Worm (Caenorhabditis elegans) whole organism, L3 larva: Measurements from ENCODE around the gene drap-1.

ENCODE experiments used
- ama-1 ChIP-seq: fragments of 150-350 bp; optimal IDR thresholded peaks from 2 replicates; lab custom pipeline; 2018
- ceh-82 ChIP-seq: fragments of 150-350 bp; optimal IDR thresholded peaks from 2 replicates; lab custom pipeline; 2014; ENCODE audit warnings: missing biosample characterization, missing genetic modification characterization
- egl-27 ChIP-seq: sonication (generic microtip); optimal IDR thresholded peaks from 4 replicates; lab custom pipeline; 2017; ENCODE audit warnings: missing biosample characterization, missing genetic modification reagents, missing genetic modification characterization
- elt-3 ChIP-seq, 3 experiments: fragments of 150-350 bp in 1 of 3; sonication (generic microtip) in 2 of 3; optimal IDR thresholded peaks; 2 replicates in 2 of 3; 4 replicates in 1 of 3; lab custom pipeline; 2014 to 2017; ENCODE audit warnings: missing biosample characterization in 3 of 3, missing genetic modification characterization in 3 of 3
- jun-1 ChIP-seq: fragments of 150-350 bp; optimal IDR thresholded peaks from 2 replicates; lab custom pipeline; 2014; ENCODE audit warnings: missing biosample characterization, missing genetic modification reagents, missing genetic modification characterization
- mml-1 ChIP-seq: fragments of 150-350 bp; sonication (generic microtip); optimal IDR thresholded peaks from 3 replicates; lab custom pipeline; 2014; ENCODE audit warnings: missing biosample characterization, missing genetic modification characterization
- pqm-1 ChIP-seq: fragments of 150-350 bp; optimal IDR thresholded peaks from 2 replicates; lab custom pipeline; 2017; ENCODE audit warnings: missing biosample characterization, missing genetic modification characterization, inconsistent platforms
- unc-62 ChIP-seq: fragments of 150-350 bp; sonication (generic microtip); optimal IDR thresholded peaks from 4 replicates; lab custom pipeline; 2014; ENCODE audit warnings: missing biosample characterization, missing genetic modification reagents, missing genetic modification characterization
- zag-1 ChIP-seq: fragments of 150-350 bp; optimal IDR thresholded peaks from 2 replicates; lab custom pipeline; 2014; ENCODE audit warnings: missing biosample characterization, missing genetic modification characterization
- ztf-11 ChIP-seq: fragments of 150-350 bp; optimal IDR thresholded peaks from 2 replicates; lab custom pipeline; 2014; ENCODE audit warnings: missing biosample characterization, missing genetic modification characterization

DNA sequence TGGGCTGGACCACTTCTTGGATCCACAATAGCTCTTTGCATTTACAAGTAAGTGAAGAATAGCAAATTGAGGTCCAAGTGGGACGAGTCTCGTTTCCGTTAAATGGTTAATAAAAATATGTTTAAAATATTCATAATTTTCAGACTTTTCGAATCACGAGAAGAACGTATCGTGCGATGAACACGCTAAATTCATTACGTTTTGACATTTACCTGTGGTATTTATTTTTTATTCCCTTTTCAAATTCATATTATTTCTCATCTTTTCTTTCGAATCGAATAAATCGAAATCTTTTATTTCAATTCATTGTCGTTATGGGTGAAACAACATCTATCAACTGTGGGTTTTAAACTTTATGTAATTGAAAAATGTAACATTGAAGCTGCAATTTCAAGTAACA is 9.5 kb downstream of the drap-1 start, which contains the start of gene marc-1:
- TF ChIP-seq jun-1 (tag; lab: Kevin White, UChicago) (no peak), ama-1 (no peak), ztf-11 (tag; lab: Kevin White, UChicago) (no peak), unc-62 (no peak), ceh-82 (no peak), zag-1 (tag; lab: Kevin White, UChicago) (no peak), elt-3 (tag; optimal IDR thresholded peaks at IDR 0.05; lab: Kevin White, UChicago) (no peak), mml-1 (tag; lab: Kevin White, UChicago) (no peak), pqm-1 (no peak), egl-27 (tag; lab: Kevin White, UChicago) (no peak)
